Fruit fly (Drosophila melanogaster): ENCODE results near the gene CG34393.

Gene CG34393

dm6 chr2L:3144709-3145108, 55.6 kb downstream of the CG34393 start, which contains the start of gene toc (continued):
- TF ChIP-seq CG8359 (GFP tag; optimal IDR thresholded peaks at IDR 0.05; ENCODE audit: borderline replicate concordance): no peak
- TF ChIP-seq CG11456 (GFP tag; IDR thresholded peaks at IDR 0.05): no peak
- no peak for TF ChIP-seq NK7.1 (GFP tag; optimal IDR thresholded peaks at IDR 0.05)
- TF ChIP-seq knrl (GFP tag; IDR thresholded peaks at IDR 0.05; ENCODE audit: partially characterized antibody): peak; percentile 84
- TF ChIP-seq nmo (GFP tag; optimal IDR thresholded peaks at IDR 0.05): peak; percentile 28
- TF ChIP-seq CG7786 (GFP tag; optimal IDR thresholded peaks at IDR 0.05): peak; percentile 8
- no peak for TF ChIP-seq h (optimal IDR thresholded peaks at IDR 0.05)
- TF ChIP-seq gro (GFP tag; optimal IDR thresholded peaks at IDR 0.05): peak; percentile 43
- no peak for TF ChIP-seq CG8765 (GFP tag; IDR thresholded peaks at IDR 0.05)
- TF ChIP-seq Ssrp (tag; optimal IDR thresholded peaks at IDR 0.05): no peak
- TF ChIP-seq Poxn (GFP tag; IDR thresholded peaks at IDR 0.05): no peak
- TF ChIP-seq Lim3 (GFP tag; IDR thresholded peaks at IDR 0.05): no peak
- TF ChIP-seq esg (GFP tag; conservative IDR thresholded peaks at IDR 0.05): no peak
- no peak for TF ChIP-seq nerfin-1 (tag; optimal IDR thresholded peaks at IDR 0.05)
- TF ChIP-seq CG4424 (GFP tag; optimal IDR thresholded peaks at IDR 0.05): no peak
- no peak for TF ChIP-seq Sox100B (GFP tag; optimal IDR thresholded peaks at IDR 0.05)
- TF ChIP-seq CG13775 (GFP tag; optimal IDR thresholded peaks at IDR 0.05): no peak
- TF ChIP-seq CG13894 (tag; optimal IDR thresholded peaks at IDR 0.05): peak; percentile 5
- no peak for TF ChIP-seq CG31441 (GFP tag; IDR thresholded peaks at IDR 0.05)
- no peak for TF ChIP-seq CG9876 (GFP tag; optimal IDR thresholded peaks at IDR 0.05)
- no peak for TF ChIP-seq peb (GFP tag; IDR thresholded peaks at IDR 0.05)
- TF ChIP-seq CG4328 (GFP tag; optimal IDR thresholded peaks at IDR 0.05): no peak
- no peak for TF ChIP-seq sisA (GFP tag; IDR thresholded peaks at IDR 0.05)
- peak; percentile 85 for TF ChIP-seq CG16813 (GFP tag; IDR thresholded peaks at IDR 0.05; ENCODE audit: partially characterized antibody)
- no peak for TF ChIP-seq Fer3 (tag; optimal IDR thresholded peaks at IDR 0.05)
- TF ChIP-seq NfI (GFP tag; optimal IDR thresholded peaks at IDR 0.05): no peak
- TF ChIP-seq CG2712 (tag; optimal IDR thresholded peaks at IDR 0.05): no peak
- no peak for TF ChIP-seq NC2α (GFP tag; optimal IDR thresholded peaks at IDR 0.05)
- no peak for TF ChIP-seq CG30020 (tag; optimal IDR thresholded peaks at IDR 0.05)
- TF ChIP-seq CG15073 (GFP tag; optimal IDR thresholded peaks at IDR 0.05): no peak
- TF ChIP-seq scrt (GFP tag; optimal IDR thresholded peaks at IDR 0.05): no peak
- TF ChIP-seq repo (GFP tag; optimal IDR thresholded peaks at IDR 0.05): no peak
- TF ChIP-seq pzg (GFP tag; optimal IDR thresholded peaks at IDR 0.05): peak; percentile 84
- peak; percentile 79 for TF ChIP-seq hb (GFP tag; IDR thresholded peaks at IDR 0.05; ENCODE audit: partially characterized antibody)
- TF ChIP-seq CG43689 (GFP tag; IDR thresholded peaks at IDR 0.05): no peak
- no peak for TF ChIP-seq CG11398 (GFP tag; optimal IDR thresholded peaks at IDR 0.05)
- TF ChIP-seq Awh (GFP tag; IDR thresholded peaks at IDR 0.05): no peak
- no peak for TF ChIP-seq Lpt (GFP tag; optimal IDR thresholded peaks at IDR 0.05)
- 0 out of 2 replicates have a peak, but pooled peaks have one; percentile 24 for TF ChIP-seq Drgx (GFP tag; IDR thresholded peaks at IDR 0.05)
- no peak for TF ChIP-seq tap (tag; optimal IDR thresholded peaks at IDR 0.05)
- no peak for TF ChIP-seq CG10543 (GFP tag; optimal IDR thresholded peaks at IDR 0.05)
- peak; percentile 72 for TF ChIP-seq sens (GFP tag)
- no peak for TF ChIP-seq run (tag; optimal IDR thresholded peaks at IDR 0.05)
- peak; percentile 89 for TF ChIP-seq HLH4C (GFP tag; IDR thresholded peaks at IDR 0.05; ENCODE audit: partially characterized antibody)
- no peak for TF ChIP-seq dysf (GFP tag; IDR thresholded peaks at IDR 0.05)
- no peak for TF ChIP-seq CG32767 (GFP tag; IDR thresholded peaks at IDR 0.05)
- TF ChIP-seq CG2129 (GFP tag; IDR thresholded peaks at IDR 0.05; ENCODE audit: partially characterized antibody): peak; percentile 33; the same call in 1 of the 2 replicates
- TF ChIP-seq CG8281 (tag; optimal IDR thresholded peaks at IDR 0.05): no peak
- TF ChIP-seq CG6683 (GFP tag; optimal IDR thresholded peaks at IDR 0.05): no peak
- TF ChIP-seq Hr78 (GFP tag; optimal IDR thresholded peaks at IDR 0.05): no peak
- TF ChIP-seq CG34376 (GFP tag; optimal IDR thresholded peaks at IDR 0.05): no peak
- TF ChIP-seq CG13296 (GFP tag; optimal IDR thresholded peaks at IDR 0.05): no peak

All from whole organism, embryonic.